Fruit fly (Drosophila melanogaster) S2 (cell line): ENCODE data around the gene CG31974.
A peak's percentile ranks its signal among the peaks of the same experiment; 100 is the strongest.

ENCODE experiments used
- CG8478 ChIP-seq: fragments of >200 bp; optimal IDR thresholded peaks from 2 replicates; lab custom pipeline; 2018
- CTCF ChIP-seq, 2 experiments: fragments of >200 bp; optimal IDR thresholded peaks; 2 replicates each; lab custom pipeline; 2018

The CG31974 gene

DNA sequence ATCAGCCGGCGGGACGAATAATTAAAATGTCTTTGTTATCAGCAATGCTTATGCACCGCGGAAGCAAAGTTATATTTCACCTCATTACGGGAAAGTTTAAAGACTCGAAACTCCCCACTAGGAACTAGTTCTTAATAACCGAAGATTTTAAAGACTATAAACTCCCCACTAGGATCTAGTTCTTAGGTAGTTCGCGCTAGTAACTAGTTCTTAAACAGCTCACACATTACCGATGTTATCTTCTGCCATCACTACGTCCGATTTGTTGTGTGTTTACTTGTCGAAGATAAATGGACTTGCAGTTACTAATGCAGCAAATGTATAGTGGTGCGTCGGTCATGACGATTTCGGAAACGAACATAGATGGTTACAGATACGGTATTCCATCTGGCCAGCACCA, at the start of gene CG31974, which contains the start of gene CG11454:
TSS of gene CG31974 (minus strand) at position 4 of the 400 bp plus-strand sequence.
TSS of gene CG11454 (plus strand) at position 236 of the 400 bp plus-strand sequence.
- TF ChIP-seq CTCF (optimal IDR thresholded peaks at IDR 0.05; lab: Kevin White, UChicago) (peak in 1 of 2 experiments; percentile 8), CG8478 (lab: Kevin White, UChicago) (no peak)

DNA sequence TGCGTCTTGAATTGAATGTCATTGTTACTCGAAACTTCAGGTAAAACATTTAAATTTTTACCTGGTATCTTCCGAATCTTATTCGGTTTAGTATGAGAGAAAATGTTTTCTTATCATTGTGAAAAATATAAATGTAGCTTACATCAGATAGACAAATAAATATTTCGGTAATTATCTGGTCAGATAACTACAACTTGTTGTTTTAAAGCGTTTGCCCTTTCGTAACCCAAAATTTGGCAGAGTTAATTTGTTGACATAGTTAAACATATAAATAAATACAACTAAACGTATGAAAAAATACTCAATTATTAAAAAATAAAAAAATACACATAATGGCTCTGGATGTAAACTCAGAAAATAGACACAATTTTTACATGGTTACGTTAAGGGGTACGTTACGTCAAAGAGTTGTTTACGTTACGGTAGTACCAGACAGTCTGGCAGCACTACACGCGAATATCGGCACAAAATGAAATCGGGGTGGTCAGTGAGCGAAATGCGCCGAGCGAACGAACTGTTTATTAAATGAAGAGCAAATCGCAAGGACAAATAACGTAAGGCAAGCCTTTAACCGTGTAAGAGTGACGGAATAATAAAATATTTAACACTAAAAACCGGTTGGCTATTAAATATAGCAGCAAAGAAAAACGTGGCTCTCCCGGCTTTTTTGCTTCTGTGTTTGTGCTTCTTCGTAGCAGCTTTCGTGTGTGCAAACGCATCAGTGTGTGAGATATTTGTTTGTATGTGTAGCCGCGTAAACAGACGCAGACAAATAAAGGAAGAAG, 39.7 kb upstream of the CG31974 start:
- TF ChIP-seq CG8478 (lab: Kevin White, UChicago) (no peak), CTCF (optimal IDR thresholded peaks at IDR 0.05; lab: Kevin White, UChicago) (peak in 1 of 2 experiments; percentile 9)

DNA sequence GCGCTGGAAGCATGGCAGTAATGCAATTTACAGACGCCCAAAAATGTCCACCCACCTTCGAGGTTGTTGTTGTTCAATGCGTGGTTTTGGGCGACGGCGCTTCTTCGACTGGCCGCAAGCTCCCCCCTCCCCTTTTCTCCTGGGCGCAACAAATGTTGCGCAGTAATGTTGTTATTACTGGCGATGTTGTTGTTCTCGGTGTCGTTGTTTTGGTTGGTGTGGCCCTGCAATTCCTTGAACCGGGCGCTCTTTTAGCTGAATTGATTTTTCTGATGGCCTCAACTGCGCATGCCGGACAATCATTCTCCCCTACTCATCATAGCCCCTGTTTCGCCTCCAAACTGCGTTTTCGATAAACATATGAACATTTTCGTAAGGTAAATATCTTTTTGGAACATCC, 38.1 kb upstream of the CG31974 start:
- TF ChIP-seq CG8478 (lab: Kevin White, UChicago) = no peak

DNA sequence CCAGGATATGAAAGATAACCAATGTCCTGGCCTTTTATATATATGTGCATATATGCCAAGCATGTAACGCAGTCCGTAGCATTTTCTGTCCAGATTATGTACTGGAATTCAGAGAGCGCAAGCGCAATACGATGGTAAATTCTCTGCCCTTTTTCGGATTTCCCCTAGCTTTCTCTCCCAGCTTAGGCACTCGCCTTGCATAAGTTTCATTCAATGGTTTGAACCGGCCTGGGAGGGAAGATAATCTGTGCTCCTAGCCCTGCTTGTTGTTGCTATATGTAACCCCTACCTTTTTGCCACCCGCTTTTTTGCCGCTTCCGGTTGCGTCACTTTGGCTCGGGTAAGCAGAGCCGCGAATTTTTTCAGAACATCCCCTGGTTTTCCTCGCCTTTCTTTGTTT, 36.2 kb upstream of the CG31974 start:
- no peak for TF ChIP-seq CTCF (optimal IDR thresholded peaks at IDR 0.05; lab: Kevin White, UChicago)

- TF ChIP-seq CTCF (optimal IDR thresholded peaks at IDR 0.05; lab: Kevin White, UChicago) (no peak), CG8478 (lab: Kevin White, UChicago) (no peak)
Measured at dm6 chr2L:175727-176126, 32.8 kb upstream of the CG31974 start.

DNA sequence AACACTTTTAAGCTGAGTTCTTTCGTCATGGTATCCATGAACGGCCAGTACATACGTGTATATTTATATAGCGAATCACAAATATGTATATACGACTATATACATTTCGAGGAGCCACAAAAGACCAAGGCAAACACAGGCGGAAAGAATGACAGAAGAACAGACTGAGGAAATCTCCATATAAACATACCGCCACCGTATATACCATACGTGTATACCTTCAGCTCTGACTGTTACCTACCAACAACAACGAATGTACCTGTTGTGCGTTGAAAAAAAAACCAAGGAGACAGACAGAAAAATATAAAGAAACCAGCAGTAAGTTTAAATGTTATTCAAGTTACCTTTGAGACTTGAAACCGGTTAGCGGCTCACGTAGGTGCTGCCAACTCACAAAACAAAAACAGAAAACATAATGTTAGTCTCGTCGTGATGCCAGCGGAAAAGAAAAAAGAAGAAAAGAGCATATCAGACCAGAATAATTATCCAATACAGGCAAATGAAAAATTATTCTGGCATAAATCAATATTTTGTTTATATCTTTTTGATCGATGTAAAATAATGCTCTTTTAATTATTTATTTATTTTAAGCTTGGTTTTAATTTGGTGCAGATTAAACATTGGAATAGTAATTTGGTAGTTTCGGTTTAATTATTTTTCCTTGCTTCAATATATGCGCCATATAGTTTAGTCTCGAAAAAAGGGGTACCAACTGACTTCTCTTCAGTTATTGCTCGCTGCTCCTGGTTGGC, 28.8 kb upstream of the CG31974 start:
- TF ChIP-seq CTCF (optimal IDR thresholded peaks at IDR 0.05; lab: Kevin White, UChicago) = no peak
- no peak for TF ChIP-seq CG8478 (lab: Kevin White, UChicago)

DNA sequence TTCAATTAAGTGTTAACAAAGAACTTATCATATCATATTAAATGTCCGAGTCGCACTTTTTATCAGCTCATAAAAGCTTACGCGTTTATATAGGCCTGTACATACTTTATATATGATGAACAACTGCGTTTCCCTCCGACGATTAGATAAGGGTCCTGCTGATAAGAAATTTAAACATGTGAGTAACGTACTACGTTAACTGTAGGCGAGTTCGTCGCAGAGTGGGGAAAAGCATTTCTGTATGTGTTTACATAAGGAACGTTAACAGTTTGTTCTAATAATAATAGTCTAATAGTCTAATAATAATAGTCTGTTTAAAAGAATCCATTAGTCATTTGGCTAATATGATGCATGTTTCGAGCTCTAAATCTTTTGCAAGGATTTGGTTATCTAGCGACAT, 27.5 kb upstream of the CG31974 start:
- TF ChIP-seq CG8478 (lab: Kevin White, UChicago) = no peak
- no peak for TF ChIP-seq CTCF (optimal IDR thresholded peaks at IDR 0.05; lab: Kevin White, UChicago)

- TF ChIP-seq CG8478 (lab: Kevin White, UChicago) (no peak), CTCF (optimal IDR thresholded peaks at IDR 0.05; lab: Kevin White, UChicago) (no peak)
Measured at dm6 chr2L:168270-168901, 25.5 kb upstream of the CG31974 start.

DNA sequence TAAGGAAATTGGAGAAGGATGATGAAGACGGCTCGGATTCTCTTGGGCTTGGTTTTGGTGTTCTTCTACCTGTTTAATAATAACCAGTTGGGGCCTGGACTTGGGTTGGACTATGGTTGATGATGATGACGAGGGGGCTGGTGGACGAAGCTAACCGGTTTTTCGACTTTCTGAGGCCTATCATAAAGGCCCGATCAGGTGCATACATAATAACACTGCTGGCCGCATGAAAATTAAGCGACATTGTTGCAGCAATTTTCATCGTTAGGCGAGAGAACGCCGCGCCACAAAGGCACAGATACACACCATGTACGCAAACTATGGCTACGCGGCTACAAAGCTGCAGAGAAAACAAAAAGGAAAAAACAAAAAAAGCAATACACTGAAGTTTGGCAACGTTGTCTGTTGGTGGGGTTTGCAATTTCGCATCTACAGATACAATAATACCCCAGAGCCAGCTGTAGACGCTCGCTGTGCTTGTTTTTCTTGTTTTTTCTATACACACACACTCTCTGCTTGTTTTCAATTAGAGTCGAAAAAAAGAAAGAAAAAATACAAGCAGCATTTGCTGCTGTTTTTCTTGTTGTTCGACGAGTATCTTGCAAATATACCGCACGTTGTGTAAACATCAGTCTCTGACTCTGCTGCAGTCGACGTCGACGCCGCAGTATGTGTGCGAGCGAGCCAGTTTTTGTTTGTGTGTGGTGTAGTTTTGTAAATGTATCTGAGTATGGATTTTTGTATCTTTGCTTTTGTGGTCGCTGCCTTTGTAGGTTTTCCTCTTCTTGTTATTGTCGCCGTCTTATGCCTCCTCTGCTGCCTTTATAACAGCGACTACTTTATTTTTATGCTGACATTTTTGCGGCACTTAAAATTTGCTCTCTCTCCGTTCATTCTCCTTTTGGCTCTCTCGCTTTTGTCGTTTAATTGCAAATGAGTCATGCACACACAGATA, 23.5 kb upstream of the CG31974 start:
- TF ChIP-seq CTCF (optimal IDR thresholded peaks at IDR 0.05; lab: Kevin White, UChicago) (no peak), CG8478 (lab: Kevin White, UChicago) (no peak)

DNA sequence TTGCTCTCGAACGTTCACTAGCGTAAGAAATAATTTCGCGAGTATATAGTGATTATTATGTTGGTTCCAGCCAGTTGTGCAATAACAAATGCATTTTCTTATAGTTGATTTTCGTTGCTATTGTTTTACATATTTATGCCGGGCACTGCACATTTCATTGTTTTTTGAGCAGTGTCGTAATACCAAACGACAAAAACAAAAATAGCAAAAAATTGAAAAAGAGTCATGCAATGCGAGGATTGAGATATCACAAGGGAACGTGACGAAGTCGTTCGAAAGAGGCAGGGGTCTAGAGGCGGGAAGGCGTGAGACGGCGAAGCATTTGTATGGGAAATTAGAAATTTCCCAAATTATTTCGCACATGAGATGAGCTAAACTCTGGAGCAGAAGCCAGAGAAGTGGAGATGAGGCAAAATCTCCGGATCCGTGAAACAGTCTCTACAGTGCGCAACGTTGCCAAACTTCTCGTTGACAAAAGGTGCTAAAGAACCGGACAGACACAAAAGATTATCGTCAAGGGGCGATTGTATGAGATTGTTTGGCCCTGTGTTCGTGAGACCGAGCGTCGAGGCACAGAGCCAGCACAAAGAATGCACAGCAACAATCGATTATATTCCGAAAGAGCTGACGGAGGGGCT, 22.5 kb upstream of the CG31974 start:
- TF ChIP-seq CTCF (optimal IDR thresholded peaks at IDR 0.05; lab: Kevin White, UChicago) (no peak), CG8478 (lab: Kevin White, UChicago) (no peak)

DNA sequence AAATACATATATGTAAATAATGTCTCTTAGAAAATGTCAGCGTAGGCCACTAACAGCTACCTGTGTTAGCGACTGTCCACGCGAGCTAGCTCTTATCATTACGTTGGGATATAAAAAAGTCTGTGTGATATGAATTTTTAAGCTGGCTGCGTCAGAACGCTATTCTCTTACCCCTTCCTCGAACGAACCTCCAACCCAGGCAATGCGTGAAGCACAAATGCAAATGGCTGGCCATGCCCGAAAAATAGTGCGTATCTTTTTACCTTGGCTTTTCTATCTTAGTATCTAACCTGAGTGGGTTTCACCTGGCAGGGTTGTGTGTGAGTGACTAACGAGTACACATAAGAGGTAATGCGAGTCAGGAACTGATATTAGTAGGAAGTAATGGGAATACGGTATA, 20.3 kb upstream of the CG31974 start:
- no peak for TF ChIP-seq CG8478 (lab: Kevin White, UChicago)
- no peak for TF ChIP-seq CTCF (optimal IDR thresholded peaks at IDR 0.05; lab: Kevin White, UChicago)

- no peak for TF ChIP-seq CG8478 (lab: Kevin White, UChicago)
Measured at dm6 chr2L:162208-162607, 19.3 kb upstream of the CG31974 start.

DNA sequence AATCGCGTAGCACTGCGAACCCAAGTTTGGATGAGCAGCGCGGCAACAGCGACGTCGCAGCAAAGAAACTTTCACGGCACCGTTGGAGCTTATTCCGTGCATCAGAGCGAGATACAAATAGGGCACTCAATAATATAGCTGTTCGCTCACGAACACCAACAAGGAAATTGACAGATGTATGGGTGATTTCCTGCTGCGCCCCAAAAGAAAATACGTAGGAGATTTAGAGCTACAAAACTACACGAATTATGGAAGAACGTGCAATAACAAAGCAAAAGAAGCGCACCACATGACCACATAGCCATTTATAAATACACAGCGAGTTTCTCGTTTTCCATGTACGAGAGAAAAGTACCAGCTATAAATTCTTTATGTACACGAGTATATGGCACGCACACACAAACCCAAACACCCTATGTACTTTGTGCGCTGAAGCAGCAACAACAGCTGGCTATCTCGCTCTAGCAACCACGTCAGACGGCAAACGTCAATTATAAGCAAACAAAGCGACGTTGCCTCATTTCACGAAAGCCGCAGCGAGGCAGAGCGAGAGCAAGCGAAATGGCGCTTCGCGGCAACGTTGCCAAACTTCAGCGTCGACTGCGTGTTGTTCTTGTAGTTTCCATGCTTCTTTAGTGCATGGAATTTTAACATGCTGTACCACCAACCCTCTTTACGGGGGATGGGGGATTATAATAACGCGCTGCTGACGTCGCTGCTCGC, 18.7 kb upstream of the CG31974 start:
- TF ChIP-seq CTCF (optimal IDR thresholded peaks at IDR 0.05; lab: Kevin White, UChicago) = no peak
- no peak for TF ChIP-seq CG8478 (lab: Kevin White, UChicago)
